Comparison of ENCODE assay signal across 1 fruit fly cellular context in the genomic region with DNA sequence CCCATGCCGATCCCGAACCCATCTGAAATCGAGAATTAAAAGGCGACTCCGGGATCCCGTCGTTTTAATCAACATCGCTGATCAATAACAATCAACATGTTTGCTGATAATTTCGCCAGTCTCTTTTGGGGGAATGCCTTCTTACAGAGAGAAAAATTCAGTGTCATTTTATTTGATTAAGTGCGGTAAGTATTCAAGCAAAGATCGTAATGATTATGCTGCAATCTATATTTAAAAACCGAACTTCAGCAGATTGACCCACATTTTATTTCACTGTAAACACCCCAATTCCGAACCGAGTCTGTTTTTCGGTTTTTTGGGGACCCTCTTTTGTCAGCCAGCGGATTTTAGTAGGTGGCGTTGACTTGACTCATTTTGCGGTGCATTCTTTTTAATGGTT.
TF ChIP-seq lines count a peak whose summit lies in the region.

No protein-coding gene starts in this region.

TF ChIP-seq in whole organism, prepupa, 60 proteins besides CTCF, POLR2A, EP300 and RAD21 (continued from another document):
- peak; percentile 67 for TF ChIP-seq Smox (GFP tag; optimal IDR thresholded peaks at IDR 0.05; lab: Kevin White, UChicago)
- no peak for TF ChIP-seq spab (GFP tag; optimal IDR thresholded peaks at IDR 0.05; lab: Kevin White, UChicago)
- no peak for TF ChIP-seq dac (GFP tag; optimal IDR thresholded peaks at IDR 0.05; lab: Kevin White, UChicago)
- TF ChIP-seq Ets96B (tag; optimal IDR thresholded peaks at IDR 0.05; lab: Kevin White, UChicago), result no peak
- no peak for TF ChIP-seq CG10669 (GFP tag; optimal IDR thresholded peaks at IDR 0.05; lab: Kevin White, UChicago)
- TF ChIP-seq acj6 (GFP tag; optimal IDR thresholded peaks at IDR 0.05; lab: Kevin White, UChicago), result peak; percentile 26
- no peak for TF ChIP-seq Lpt (GFP tag; optimal IDR thresholded peaks at IDR 0.05; lab: Kevin White, UChicago)
- peak; percentile 37 for TF ChIP-seq Eip75B (GFP tag; optimal IDR thresholded peaks at IDR 0.05; lab: Kevin White, UChicago)
- TF ChIP-seq CG8319 (GFP tag; optimal IDR thresholded peaks at IDR 0.05; lab: Kevin White, UChicago), result peak; percentile 21
- TF ChIP-seq eg (GFP tag; IDR thresholded peaks at IDR 0.05; lab: Robert Waterston, UW), result no peak
- peak; percentile 61 for TF ChIP-seq cyc (GFP tag; optimal IDR thresholded peaks at IDR 0.05; lab: Kevin White, UChicago)
- peak; percentile 41 for TF ChIP-seq pdm3 (GFP tag; optimal IDR thresholded peaks at IDR 0.05; lab: Kevin White, UChicago)
- TF ChIP-seq CG6792 (GFP tag; optimal IDR thresholded peaks at IDR 0.05; lab: Kevin White, UChicago), result peak; percentile 43
- TF ChIP-seq Ets21C (GFP tag; optimal IDR thresholded peaks at IDR 0.05; lab: Kevin White, UChicago), result peak; percentile 57
- TF ChIP-seq CG11902 (GFP tag; optimal IDR thresholded peaks at IDR 0.05; lab: Kevin White, UChicago), result peak; percentile 34
- peak; percentile 78 for TF ChIP-seq esn (GFP tag; optimal IDR thresholded peaks at IDR 0.05; lab: Kevin White, UChicago)
- no peak for TF ChIP-seq Sox15 (GFP tag; optimal IDR thresholded peaks at IDR 0.05; lab: Kevin White, UChicago)
- peak; percentile 73 for TF ChIP-seq Sox102F (GFP tag; optimal IDR thresholded peaks at IDR 0.05; lab: Kevin White, UChicago)
- no peak for TF ChIP-seq CG8119 (GFP tag; IDR thresholded peaks at IDR 0.05; lab: Robert Waterston, UW)
- TF ChIP-seq Eip78C (GFP tag; lab: Kevin White, UChicago), result peak; percentile 77
- TF ChIP-seq Sox14 (GFP tag; optimal IDR thresholded peaks at IDR 0.05; lab: Kevin White, UChicago), result peak; percentile 23
- peak; percentile 43 for TF ChIP-seq CG6854 (GFP tag; optimal IDR thresholded peaks at IDR 0.05; lab: Kevin White, UChicago)
- TF ChIP-seq CG16779 (tag; optimal IDR thresholded peaks at IDR 0.05; lab: Kevin White, UChicago), result no peak
- no peak for TF ChIP-seq dsx (GFP tag; optimal IDR thresholded peaks at IDR 0.05; lab: Kevin White, UChicago; ENCODE audit: poor library complexity, severe bottlenecking)
- TF ChIP-seq CG10631 (GFP tag; optimal IDR thresholded peaks at IDR 0.05; lab: Kevin White, UChicago), result no peak
- no peak for TF ChIP-seq CG3032 (tag; optimal IDR thresholded peaks at IDR 0.05; lab: Kevin White, UChicago)
- TF ChIP-seq CG32006 (GFP tag; optimal IDR thresholded peaks at IDR 0.05; lab: Kevin White, UChicago), result no peak
- TF ChIP-seq fkh (GFP tag; optimal IDR thresholded peaks at IDR 0.05; lab: Kevin White, UChicago), result no peak
- no peak for TF ChIP-seq fd59A (GFP tag; optimal IDR thresholded peaks at IDR 0.05; lab: Kevin White, UChicago)
- no peak for TF ChIP-seq CG1621 (tag; optimal IDR thresholded peaks at IDR 0.05; lab: Kevin White, UChicago)
- TF ChIP-seq Met (GFP tag; optimal IDR thresholded peaks at IDR 0.05; lab: Kevin White, UChicago), result peak; percentile 73
TF ChIP-seq in whole organism, prepupa: peak in this region for 27.
